Worm (Caenorhabditis elegans): ENCODE results near the gene ima-1.

Gene ima-1

DNA sequence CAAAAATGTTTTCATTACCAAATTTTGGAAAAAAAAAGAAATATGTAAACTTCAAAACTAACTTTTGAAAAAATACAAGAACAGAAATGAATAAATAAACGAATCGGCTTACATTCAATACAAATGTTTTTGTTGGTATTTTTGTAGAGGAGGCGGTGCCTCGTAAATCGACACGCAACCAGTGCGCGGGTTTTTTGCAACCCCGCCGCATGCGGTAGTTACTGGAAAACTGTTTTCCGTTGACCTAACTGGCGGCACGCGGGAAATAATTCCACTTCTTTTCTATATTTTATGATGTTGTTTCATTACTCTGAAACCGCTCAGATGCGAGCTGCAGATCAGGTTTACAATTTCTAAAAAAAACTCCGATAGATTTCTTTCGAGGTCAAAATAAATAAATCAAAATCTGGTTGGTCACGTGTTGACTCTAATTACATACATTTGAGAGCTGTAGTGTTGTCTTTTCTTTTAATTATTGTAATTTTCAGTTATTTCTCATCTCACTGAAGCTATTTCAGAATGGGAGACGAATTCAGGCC is at the start of gene ima-1, which contains the start of gene dvc-1 (continued):
- TF ChIP-seq mdl-1 (tag; optimal IDR thresholded peaks at IDR 0.05), result peak in 1 of 2 experiments; percentile 36
- no peak for TF ChIP-seq nhr-12 (tag; optimal IDR thresholded peaks at IDR 0.05)
- no peak for TF ChIP-seq fkh-4 (tag; optimal IDR thresholded peaks at IDR 0.05; ENCODE audit: borderline replicate concordance)
- no peak for TF ChIP-seq alr-1 (tag; optimal IDR thresholded peaks at IDR 0.05; ENCODE audit: borderline replicate concordance)
- peak; percentile 83 for TF ChIP-seq C16A3.4 (tag; optimal IDR thresholded peaks at IDR 0.05)
- peak; percentile 56 for TF ChIP-seq isw-1 (GFP tag; IDR thresholded peaks at IDR 0.05)
- TF ChIP-seq elt-3 (tag; optimal IDR thresholded peaks at IDR 0.05), result peak in 2 of 6 experiments; percentile 6 to 9
- no peak for TF ChIP-seq C34B4.2 (tag; optimal IDR thresholded peaks at IDR 0.05)
- peak; percentile 77 for TF ChIP-seq nhr-71 (tag; optimal IDR thresholded peaks at IDR 0.05)
- no peak for TF ChIP-seq unc-98 (GFP tag; IDR thresholded peaks at IDR 0.05)
- TF ChIP-seq pag-3 (tag; optimal IDR thresholded peaks at IDR 0.05; ENCODE audit: borderline replicate concordance, insufficient read depth), result no peak
- peak; percentile 67 to 69 for TF ChIP-seq efl-1 (optimal IDR thresholded peaks at IDR 0.05)
- peak; percentile 56 to 97 for TF ChIP-seq efl-1 (GFP tag; optimal IDR thresholded peaks at IDR 0.05 in 1 of 2)
- peak; percentile 31 for TF ChIP-seq F16B12.6 (tag; optimal IDR thresholded peaks at IDR 0.05)
- peak; percentile 44 for TF ChIP-seq lin-13 (GFP tag; optimal IDR thresholded peaks at IDR 0.05)
- TF ChIP-seq rnt-1 (tag; optimal IDR thresholded peaks at IDR 0.05), result peak; percentile 86
- TF ChIP-seq sptf-1 (tag; optimal IDR thresholded peaks at IDR 0.05), result no peak
- no peak for TF ChIP-seq nhr-28 (tag; optimal IDR thresholded peaks at IDR 0.05)
- TF ChIP-seq irx-1 (tag; optimal IDR thresholded peaks at IDR 0.05), result no peak
- TF ChIP-seq ceh-90 (tag; optimal IDR thresholded peaks at IDR 0.05), result no peak
- TF ChIP-seq fos-1 (tag; optimal IDR thresholded peaks at IDR 0.05), result no peak
- TF ChIP-seq nhr-237 (tag; optimal IDR thresholded peaks at IDR 0.05), result peak; percentile 7
- no peak for TF ChIP-seq ceh-63 (GFP tag; optimal IDR thresholded peaks at IDR 0.05)
- TF ChIP-seq blmp-1 (tag; optimal IDR thresholded peaks at IDR 0.05), result peak; percentile 44
- TF ChIP-seq nhr-85 (tag), result peak; percentile 76
- TF ChIP-seq C04F5.9 (tag; optimal IDR thresholded peaks at IDR 0.05), result no peak
- peak; percentile 61 for TF ChIP-seq xbp-1 (tag; optimal IDR thresholded peaks at IDR 0.05)
- TF ChIP-seq jun-1 (tag; optimal IDR thresholded peaks at IDR 0.05), result peak; percentile 52
- TF ChIP-seq unc-130 (tag; optimal IDR thresholded peaks at IDR 0.05), result peak; percentile 18
- TF ChIP-seq nhr-84 (tag; optimal IDR thresholded peaks at IDR 0.05), result no peak

DNA sequence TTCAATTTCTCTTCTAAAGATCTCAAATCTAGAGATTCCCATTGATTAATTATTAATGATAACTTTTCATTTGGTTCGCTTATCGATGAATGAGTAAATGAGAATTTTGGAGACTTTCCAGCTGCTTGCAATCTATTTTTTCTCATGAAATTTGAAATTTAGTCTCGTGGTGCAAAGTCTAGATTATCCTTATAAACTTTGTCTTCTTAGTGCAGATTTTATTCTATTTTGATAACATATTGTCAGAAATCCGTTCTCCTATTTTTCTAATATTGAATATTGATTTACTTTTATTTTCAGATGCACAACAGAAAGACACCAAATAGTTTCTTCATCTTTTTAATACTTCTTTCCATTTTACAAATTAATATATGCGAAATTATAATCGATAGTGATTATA is 48.5 kb upstream of the ima-1 start, which contains the start of gene lgc-49:
Gene lgc-49, plus strand, starts transcription at position 301 of the 400 bp plus-strand sequence.
- no peak for TF ChIP-seq egl-13 (tag; optimal IDR thresholded peaks at IDR 0.05)
- TF ChIP-seq hlh-4 (tag; optimal IDR thresholded peaks at IDR 0.05), result no peak
- no peak for TF ChIP-seq alr-1 (tag; optimal IDR thresholded peaks at IDR 0.05; ENCODE audit: borderline replicate concordance)
- TF ChIP-seq ztf-11 (tag; optimal IDR thresholded peaks at IDR 0.05), result no peak
- TF ChIP-seq swsn-7 (tag; optimal IDR thresholded peaks at IDR 0.05), result no peak

DNA sequence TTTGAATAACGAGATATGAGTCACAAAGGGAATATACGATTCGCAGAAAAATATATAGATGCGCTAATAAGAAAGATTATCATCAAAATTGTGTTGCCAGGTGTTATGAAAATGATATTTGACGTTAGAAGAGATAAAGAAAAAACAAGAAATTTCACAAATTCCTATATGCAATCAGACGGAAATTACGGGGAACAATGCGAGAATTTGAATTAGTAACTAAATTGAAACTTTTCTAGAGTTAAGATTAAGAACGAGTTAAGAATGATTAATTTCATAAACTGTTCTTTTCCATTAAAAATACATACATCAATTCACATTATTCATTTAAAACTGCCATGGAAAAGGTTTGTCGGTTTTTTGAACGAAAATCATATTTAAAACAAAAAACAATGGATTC is 43.4 kb upstream of the ima-1 start, which contains the start of gene clc-6:
Gene clc-6, minus strand, starts transcription at position 101 of the 400 bp plus-strand sequence.
- TF ChIP-seq dsc-1 (tag; optimal IDR thresholded peaks at IDR 0.05) (peak; percentile 31), mdl-1 (tag; optimal IDR thresholded peaks at IDR 0.05) (no peak)

DNA sequence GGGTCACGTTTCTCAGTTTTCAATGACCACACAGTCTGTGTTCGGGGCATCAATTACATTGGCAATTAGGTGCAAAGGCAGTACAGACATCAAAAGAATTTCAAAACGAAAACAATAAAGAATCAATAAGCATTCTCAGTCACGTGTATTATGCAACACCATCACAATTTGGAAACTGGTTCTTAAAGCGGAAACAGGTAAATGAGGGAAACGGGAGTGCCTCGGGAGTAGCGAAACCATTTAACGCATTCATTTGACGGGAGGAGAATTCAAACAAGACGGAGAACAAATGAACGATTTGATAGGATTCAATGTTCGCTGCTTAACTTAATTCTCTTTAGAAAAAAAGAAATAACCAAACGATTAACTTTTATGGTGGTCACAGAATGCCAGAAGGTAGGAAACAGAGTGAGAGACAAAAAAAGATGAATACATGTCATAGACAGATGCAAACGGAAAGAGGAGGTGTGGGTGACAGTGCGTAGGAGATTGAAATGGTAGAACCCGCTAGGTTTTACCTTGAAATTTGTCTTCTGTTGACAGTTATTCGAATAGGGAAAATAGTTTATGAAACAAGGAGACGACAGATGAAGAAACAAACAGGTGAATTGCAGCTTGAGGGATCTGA is 42.7 kb upstream of the ima-1 start:
- TF ChIP-seq C34B4.2 (tag; optimal IDR thresholded peaks at IDR 0.05) (no peak), pag-3 (tag; optimal IDR thresholded peaks at IDR 0.05; ENCODE audit: borderline replicate concordance, insufficient read depth) (no peak), ama-1 (optimal IDR thresholded peaks at IDR 0.05) (no peak), ztf-4 (tag; optimal IDR thresholded peaks at IDR 0.05) (no peak), lin-14 (GFP tag; optimal IDR thresholded peaks at IDR 0.05) (peak; percentile 77), nhr-28 (tag; optimal IDR thresholded peaks at IDR 0.05) (no peak), ces-1 (GFP tag; optimal IDR thresholded peaks at IDR 0.05) (no peak), snu-23 (GFP tag; optimal IDR thresholded peaks at IDR 0.05) (peak; percentile 53), Y116A8C.19 (tag; optimal IDR thresholded peaks at IDR 0.05; ENCODE audit: borderline replicate concordance) (no peak), nhr-84 (tag; optimal IDR thresholded peaks at IDR 0.05) (no peak), tbx-2 (tag; optimal IDR thresholded peaks at IDR 0.05) (peak; percentile 23), fkh-8 (tag; optimal IDR thresholded peaks at IDR 0.05) (no peak), elt-2 (tag; optimal IDR thresholded peaks at IDR 0.05) (no peak), mdl-1 (tag; optimal IDR thresholded peaks at IDR 0.05) (no peak), efl-1 (optimal IDR thresholded peaks at IDR 0.05) (no peak), efl-1 (GFP tag; optimal IDR thresholded peaks at IDR 0.05 in 1 of 2) (no peak), ets-5 (GFP tag; IDR thresholded peaks at IDR 0.05) (no peak), nhr-76 (tag; optimal IDR thresholded peaks at IDR 0.05) (no peak), sup-37 (GFP tag; optimal IDR thresholded peaks at IDR 0.05) (no peak), C16A3.4 (tag; optimal IDR thresholded peaks at IDR 0.05) (peak; percentile 16), alr-1 (tag; optimal IDR thresholded peaks at IDR 0.05; ENCODE audit: borderline replicate concordance) (no peak)

Measured in whole organism, L1 larva.